Worm (Caenorhabditis elegans) whole organism, L4 larva: ENCODE results near the gene vps-53.

Experiments
- pha-4 ChIP-seq, 2 experiments: fragments of 150-350 bp in 1 of 2; fragments of 200-800 bp in 1 of 2; sonication (Bioruptor generic) in 1 of 2; IDR thresholded peaks in 1 of 2; optimal IDR thresholded peaks in 1 of 2; 2 replicates each; pipeline versions ENCODE4 v1.3.6 to Lab custom; 2014 to 2022; ENCODE audit warnings: missing genetic modification characterization in 2 of 2, missing genetic modification reagents in 2 of 2, missing biosample characterization in 1 of 2, missing compliant biosample characterization in 1 of 2
- ztf-11 ChIP-seq: fragments of 150-350 bp; optimal IDR thresholded peaks from 2 replicates; lab custom pipeline; 2014; ENCODE audit warnings: missing biosample characterization, missing genetic modification characterization

DNA sequence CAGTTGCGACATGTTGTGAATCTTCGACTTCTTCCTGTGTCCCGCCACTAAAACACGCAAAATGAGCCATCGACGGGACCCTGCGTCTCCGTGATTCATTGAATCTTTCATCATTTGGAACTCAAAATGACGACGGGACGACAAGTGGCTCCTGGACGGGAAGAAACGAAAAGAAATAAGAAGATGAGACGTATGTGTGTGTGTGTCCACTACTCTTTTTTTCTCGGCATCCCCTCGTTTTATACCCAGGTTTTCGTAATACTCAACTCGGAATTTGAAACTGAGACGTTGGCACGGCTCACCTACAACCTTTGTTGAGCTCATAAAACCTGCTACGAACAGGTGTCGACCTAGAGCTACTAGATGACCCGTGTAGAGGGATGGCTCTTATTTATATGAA lies 12.8 kb downstream of the vps-53 start:
- TF ChIP-seq pha-4 (GFP tag; IDR thresholded peaks at IDR 0.05; lab: Robert Waterston, UW) (no peak), pha-4 (tag; optimal IDR thresholded peaks at IDR 0.05; lab: Kevin White, UChicago) (no peak), ztf-11 (tag; lab: Kevin White, UChicago) (no peak)
